Worm (Caenorhabditis elegans) whole organism, young adult: ENCODE data around the gene snrp-40.1.

Experiments used
- B0336.3 ChIP-seq: fragments of 200-800 bp; sonication (Bioruptor generic); IDR thresholded peaks from 2 replicates; pipeline ENCODE4 v1.3.6; 2022; ENCODE audit warnings: missing genetic modification characterization, missing compliant biosample characterization
- D2030.7 ChIP-seq: fragments of 200-800 bp; sonication (Bioruptor generic); IDR thresholded peaks from 2 replicates; pipeline ENCODE4 v1.3.6; 2022; ENCODE audit warnings: missing genetic modification reagents, missing genetic modification characterization, missing compliant biosample characterization
- F23B12.7 ChIP-seq: sonication (generic microtip); optimal IDR thresholded peaks from 2 replicates; lab custom pipeline; 2017; ENCODE audit warnings: missing genetic modification characterization, mild to moderate bottlenecking, missing compliant biosample characterization, antibody characterized with exemption, moderate library complexity; ENCODE audit not compliant: insufficient read depth
- F37B4.10 ChIP-seq: fragments of 200-800 bp; sonication (Bioruptor generic); IDR thresholded peaks from 2 replicates; pipeline ENCODE4 v1.3.6; 2022; ENCODE audit warnings: missing genetic modification characterization, missing compliant biosample characterization
- F49E8.2 ChIP-seq: sonication (generic microtip); optimal IDR thresholded peaks from 3 replicates; lab custom pipeline; 2017; ENCODE audit warnings: missing genetic modification characterization, mild to moderate bottlenecking, missing compliant biosample characterization, antibody characterized with exemption, moderate library complexity; ENCODE audit not compliant: insufficient read depth
- F55B11.4 ChIP-seq: sonication (generic microtip); optimal IDR thresholded peaks from 2 replicates; lab custom pipeline; 2016; ENCODE audit warnings: missing compliant biosample characterization, missing genetic modification characterization, borderline replicate concordance; ENCODE audit not compliant: insufficient read depth
- F57C9.4 ChIP-seq: sonication (generic microtip); optimal IDR thresholded peaks from 2 replicates; lab custom pipeline; 2017; ENCODE audit warnings: mild to moderate bottlenecking, missing genetic modification characterization, missing compliant biosample characterization
- K11D2.4 ChIP-seq: fragments of 200-800 bp; sonication (Bioruptor generic); IDR thresholded peaks from 2 replicates; pipeline ENCODE4 v1.3.6; 2022; ENCODE audit warnings: missing genetic modification reagents, missing genetic modification characterization, missing compliant biosample characterization
- K12H6.12 ChIP-seq: fragments of 200-800 bp; sonication (Bioruptor generic); optimal IDR thresholded peaks from 2 replicates; lab custom pipeline; 2018; ENCODE audit warnings: mild to moderate bottlenecking, missing genetic modification characterization, missing compliant biosample characterization
- T07F8.4 ChIP-seq: sonication (generic microtip); optimal IDR thresholded peaks from 2 replicates; lab custom pipeline; 2016; ENCODE audit warnings: mild to moderate bottlenecking, missing genetic modification characterization, moderate library complexity, missing compliant biosample characterization
- Y95B8A.8 ChIP-seq: fragments of 200-800 bp; sonication (Bioruptor generic); IDR thresholded peaks from 2 replicates; pipeline ENCODE4 v1.3.6; 2022; ENCODE audit warnings: missing genetic modification reagents, missing genetic modification characterization, missing compliant biosample characterization
- akir-1 ChIP-seq: fragments of 200-800 bp; sonication (Bioruptor generic); optimal IDR thresholded peaks from 2 replicates; lab custom pipeline; 2018; ENCODE audit warnings: mild to moderate bottlenecking, missing genetic modification characterization, moderate library complexity, missing compliant biosample characterization
- aptf-2 ChIP-seq: fragments of 200-800 bp; sonication (Bioruptor generic); conservative IDR thresholded peaks from 2 replicates; pipeline ENCODE4 v1.3.6; 2022; ENCODE audit warnings: missing genetic modification reagents, missing genetic modification characterization, missing compliant biosample characterization
- athp-1 ChIP-seq: sonication (generic microtip); optimal IDR thresholded peaks from 2 replicates; lab custom pipeline; 2017; ENCODE audit warnings: mild to moderate bottlenecking, missing genetic modification characterization, missing compliant biosample characterization
- attf-6 ChIP-seq: fragments of 200-800 bp; sonication (Bioruptor generic); IDR thresholded peaks from 2 replicates; pipeline ENCODE4 v1.3.6; 2022; ENCODE audit warnings: missing genetic modification reagents, missing genetic modification characterization, missing compliant biosample characterization
- cebp-1 ChIP-seq, 2 experiments: fragments of 200-800 bp in 1 of 2; sonication (Bioruptor generic) in 1 of 2; sonication (generic microtip) in 1 of 2; IDR thresholded peaks in 1 of 2; optimal IDR thresholded peaks in 1 of 2; 2 replicates each; pipeline versions ENCODE4 v1.3.6 to Lab custom; 2017 to 2022; ENCODE audit warnings: missing compliant biosample characterization in 2 of 2, missing genetic modification characterization in 2 of 2, mild to moderate bottlenecking in 1 of 2, missing genetic modification reagents in 1 of 2, moderate library complexity in 1 of 2
- ceh-100 ChIP-seq: fragments of 200-800 bp; sonication (Bioruptor generic); IDR thresholded peaks from 2 replicates; pipeline ENCODE4 v1.3.6; 2022; ENCODE audit warnings: missing genetic modification reagents, missing genetic modification characterization, missing compliant biosample characterization
- ceh-40 ChIP-seq: fragments of 200-800 bp; sonication (Bioruptor generic); IDR thresholded peaks from 2 replicates; pipeline ENCODE4 v1.3.6; 2022; ENCODE audit warnings: missing genetic modification characterization, missing compliant biosample characterization
- chd-7 ChIP-seq: sonication (generic microtip); optimal IDR thresholded peaks from 2 replicates; lab custom pipeline; 2016; ENCODE audit warnings: mild to moderate bottlenecking, missing genetic modification characterization, moderate library complexity, missing compliant biosample characterization
- egl-18 ChIP-seq: fragments of 200-800 bp; sonication (Bioruptor generic); IDR thresholded peaks from 2 replicates; pipeline ENCODE4 v1.3.6; 2022; ENCODE audit warnings: missing genetic modification reagents, missing genetic modification characterization, missing compliant biosample characterization
- fkh-3 ChIP-seq: sonication (generic microtip); optimal IDR thresholded peaks from 2 replicates; lab custom pipeline; 2016; ENCODE audit warnings: mild to moderate bottlenecking, missing genetic modification characterization, missing compliant biosample characterization
- him-1 ChIP-seq: sonication (generic microtip); optimal IDR thresholded peaks from 2 replicates; lab custom pipeline; 2016; ENCODE audit warnings: missing genotype, missing genetic modification reagents, missing genetic modification characterization, missing compliant biosample characterization
- hlh-12 ChIP-seq: sonication (generic microtip); optimal IDR thresholded peaks from 2 replicates; lab custom pipeline; 2016; ENCODE audit warnings: missing genetic modification characterization, missing compliant biosample characterization
- hmg-20 ChIP-seq: fragments of 200-800 bp; sonication (Bioruptor generic); IDR thresholded peaks from 2 replicates; pipeline ENCODE4 v1.3.6; 2022; ENCODE audit warnings: missing genetic modification reagents, missing genetic modification characterization, missing compliant biosample characterization
- let-526 ChIP-seq: fragments of 200-800 bp; sonication (Bioruptor generic); IDR thresholded peaks from 2 replicates; pipeline ENCODE4 v1.3.6; 2022; ENCODE audit warnings: missing genetic modification reagents, missing genetic modification characterization, missing compliant biosample characterization
- let-607 ChIP-seq, 2 experiments: fragments of 200-800 bp in 1 of 2; sonication (Bioruptor generic) in 1 of 2; sonication (generic microtip) in 1 of 2; optimal IDR thresholded peaks; 2 replicates each; lab custom pipeline; 2016 to 2018; ENCODE audit warnings: mild to moderate bottlenecking in 2 of 2, missing compliant biosample characterization in 2 of 2, missing genetic modification characterization in 2 of 2, moderate library complexity in 2 of 2, missing genotype in 1 of 2
- madf-6 ChIP-seq: fragments of 200-800 bp; sonication (Bioruptor generic); IDR thresholded peaks from 2 replicates; pipeline ENCODE4 v1.3.6; 2022; ENCODE audit warnings: missing genetic modification reagents, missing genetic modification characterization, missing compliant biosample characterization
- madf-8 ChIP-seq: fragments of 200-800 bp; sonication (Bioruptor generic); conservative IDR thresholded peaks from 2 replicates; pipeline ENCODE4 v1.3.6; 2022; ENCODE audit warnings: missing genetic modification reagents, missing genetic modification characterization, missing compliant biosample characterization
- mcd-1 ChIP-seq: fragments of 200-800 bp; sonication (Bioruptor generic); IDR thresholded peaks from 2 replicates; pipeline ENCODE4 v1.3.6; 2022; ENCODE audit warnings: missing genetic modification reagents, missing genetic modification characterization, missing compliant biosample characterization
- mxl-1 ChIP-seq: sonication (generic microtip); optimal IDR thresholded peaks from 2 replicates; lab custom pipeline; 2016; ENCODE audit warnings: missing genetic modification characterization, missing compliant biosample characterization
- nfyb-1 ChIP-seq: fragments of 200-800 bp; sonication (Bioruptor generic); IDR thresholded peaks from 2 replicates; pipeline ENCODE4 v1.3.6; 2022; ENCODE audit warnings: missing genetic modification reagents, missing genetic modification characterization, missing compliant biosample characterization
- nhr-120 ChIP-seq: fragments of 200-800 bp; sonication (Bioruptor generic); IDR thresholded peaks from 2 replicates; pipeline ENCODE4 v1.3.6; 2022; ENCODE audit warnings: missing genetic modification characterization, missing compliant biosample characterization
- nhr-179 ChIP-seq: sonication (generic microtip); optimal IDR thresholded peaks from 2 replicates; lab custom pipeline; 2016; ENCODE audit warnings: mild to moderate bottlenecking, missing genetic modification characterization, missing compliant biosample characterization
- nhr-80 ChIP-seq: sonication (generic microtip); optimal IDR thresholded peaks from 2 replicates; lab custom pipeline; 2016; ENCODE audit warnings: missing genetic modification characterization, missing compliant biosample characterization
- nhr-90 ChIP-seq: sonication (generic microtip); optimal IDR thresholded peaks from 2 replicates; lab custom pipeline; 2016; ENCODE audit warnings: missing genotype, mild to moderate bottlenecking, missing genetic modification characterization, missing compliant biosample characterization
- rec-8 ChIP-seq, 2 experiments: sonication (generic microtip); optimal IDR thresholded peaks; 2 replicates each; lab custom pipeline; 2016; ENCODE audit warnings: mild to moderate bottlenecking in 2 of 2, missing genetic modification characterization in 2 of 2, missing genetic modification reagents in 2 of 2, missing genotype in 2 of 2, missing biosample characterization in 1 of 2, missing compliant biosample characterization in 1 of 2, moderate library complexity in 1 of 2
- sdz-38 ChIP-seq: sonication (generic microtip); optimal IDR thresholded peaks from 2 replicates; lab custom pipeline; 2016; ENCODE audit warnings: missing genotype, missing genetic modification characterization, missing compliant biosample characterization
- snpc-3.4 ChIP-seq: sonication (generic microtip); optimal IDR thresholded peaks from 2 replicates; lab custom pipeline; 2017; ENCODE audit warnings: missing genetic modification characterization, mild to moderate bottlenecking, missing compliant biosample characterization, antibody characterized with exemption, moderate library complexity, missing genotype, missing genetic modification reagents
- sptf-2 ChIP-seq: fragments of 200-800 bp; sonication (Bioruptor generic); optimal IDR thresholded peaks from 2 replicates; lab custom pipeline; 2018; ENCODE audit warnings: mild to moderate bottlenecking, missing genetic modification characterization, missing compliant biosample characterization
- tbx-9 ChIP-seq: sonication (generic microtip); optimal IDR thresholded peaks from 2 replicates; lab custom pipeline; 2016; ENCODE audit warnings: borderline replicate concordance, missing genetic modification characterization, inconsistent platforms, missing compliant biosample characterization
- unc-130 ChIP-seq: sonication (generic microtip); optimal IDR thresholded peaks from 2 replicates; lab custom pipeline; 2016; ENCODE audit warnings: missing genetic modification reagents, missing genetic modification characterization, missing compliant biosample characterization
- zfh-2 ChIP-seq: fragments of 200-800 bp; sonication (Bioruptor generic); conservative IDR thresholded peaks from 2 replicates; pipeline ENCODE4 v1.3.6; 2022; ENCODE audit warnings: missing genetic modification reagents, missing genetic modification characterization, missing compliant biosample characterization
- ztf-25 ChIP-seq: fragments of 200-800 bp; sonication (Bioruptor generic); IDR thresholded peaks from 2 replicates; pipeline ENCODE4 v1.3.6; 2022; ENCODE audit warnings: missing genetic modification reagents, missing genetic modification characterization, missing compliant biosample characterization
- ztf-6 ChIP-seq: fragments of 200-800 bp; sonication (Bioruptor generic); IDR thresholded peaks from 2 replicates; pipeline ENCODE4 v1.3.6; 2022; ENCODE audit warnings: missing genetic modification reagents, missing genetic modification characterization, missing compliant biosample characterization

snrp-40.1 gene

DNA sequence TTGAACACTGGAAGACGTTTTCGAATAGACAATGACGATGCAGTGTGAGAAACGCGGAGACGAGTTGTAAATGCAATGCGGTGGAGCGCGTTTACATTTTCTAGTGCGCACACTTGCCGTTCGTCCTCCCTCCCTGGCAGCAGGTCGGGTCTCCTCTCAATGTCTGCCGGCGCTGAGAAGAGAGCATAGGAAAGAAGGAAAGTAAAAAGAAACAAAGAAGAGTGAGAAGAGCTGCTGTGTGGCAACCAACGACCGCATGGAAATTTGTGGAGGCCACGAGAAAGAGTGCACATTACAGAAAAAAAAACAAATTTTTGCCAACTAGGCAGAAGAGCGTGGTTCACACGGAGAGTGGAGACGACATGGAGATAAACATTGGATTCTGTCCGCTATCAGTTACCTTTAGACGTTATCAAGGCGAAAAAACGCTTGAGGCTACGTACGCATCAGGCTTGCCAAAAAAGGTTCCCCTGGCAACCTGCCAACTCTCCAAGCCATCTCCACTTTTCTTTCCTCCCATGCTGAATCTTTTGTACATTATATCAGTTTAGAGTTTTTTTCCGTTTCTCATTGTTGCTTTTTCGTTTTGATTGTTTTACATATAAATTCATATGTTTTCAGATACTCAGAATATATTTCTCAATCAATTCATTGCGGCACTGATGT, at the start of gene snrp-40.1, which contains the start of gene F08G12.3 (continued):
- no peak for TF ChIP-seq mxl-1 (tag; lab: Kevin White, UChicago)
- peak; percentile 84 for TF ChIP-seq K12H6.12
- TF ChIP-seq D2030.7 (GFP tag; lab: Robert Waterston, UW): no peak
- no peak for TF ChIP-seq sptf-2 (GFP tag; lab: Kevin White, UChicago)
- TF ChIP-seq F23B12.7 (tag; lab: Kevin White, UChicago): peak; percentile 71
- TF ChIP-seq akir-1 (GFP tag; lab: Kevin White, UChicago): no peak
- no peak for TF ChIP-seq ztf-25 (GFP tag; lab: Robert Waterston, UW)
- no peak for TF ChIP-seq aptf-2 (GFP tag; lab: Robert Waterston, UW)
- no peak for TF ChIP-seq tbx-9 (tag; lab: Kevin White, UChicago)
- peak; percentile 26; the same call in 1 of the 2 replicates for TF ChIP-seq madf-6
- peak; percentile 71 for TF ChIP-seq chd-7 (tag; lab: Kevin White, UChicago)
- peak; percentile 91 for TF ChIP-seq mcd-1 (GFP tag; lab: Robert Waterston, UW)
- no peak for TF ChIP-seq let-526 (GFP tag; lab: Robert Waterston, UW)
- no peak for TF ChIP-seq unc-130 (GFP tag; lab: Kevin White, UChicago)
- TF ChIP-seq athp-1: no peak
- no peak for TF ChIP-seq attf-6
- TF ChIP-seq nfyb-1 (GFP tag; lab: Robert Waterston, UW): 0 out of 2 replicates have a peak, but pooled peaks have one; percentile 57
- no peak for TF ChIP-seq ceh-40 (GFP tag; lab: Robert Waterston, UW)
- no peak for TF ChIP-seq T07F8.4 (tag; lab: Kevin White, UChicago)
- TF ChIP-seq F57C9.4: no peak
- no peak for TF ChIP-seq him-1 (tag; lab: Kevin White, UChicago)
- TF ChIP-seq K11D2.4 (GFP tag; lab: Robert Waterston, UW): no peak
- TF ChIP-seq rec-8 (tag; optimal IDR thresholded peaks at IDR 0.05; lab: Kevin White, UChicago): no peak
- TF ChIP-seq cebp-1 (GFP tag; IDR thresholded peaks at IDR 0.05; lab: Robert Waterston, UW): no peak
- TF ChIP-seq cebp-1 (tag; optimal IDR thresholded peaks at IDR 0.05; lab: Kevin White, UChicago): no peak
- TF ChIP-seq let-607 (tag; optimal IDR thresholded peaks at IDR 0.05; lab: Kevin White, UChicago): peak; percentile 71 to 76
- TF ChIP-seq nhr-90: no peak
- no peak for TF ChIP-seq snpc-3.4 (tag; lab: Kevin White, UChicago)
- peak; percentile 46; the same call in 1 of the 2 replicates for TF ChIP-seq B0336.3 (GFP tag; lab: Robert Waterston, UW)
- TF ChIP-seq F37B4.10 (GFP tag; lab: Robert Waterston, UW): no peak
- TF ChIP-seq hlh-12 (tag; lab: Kevin White, UChicago): no peak
- no peak for TF ChIP-seq madf-8 (GFP tag; lab: Robert Waterston, UW)
- TF ChIP-seq ceh-100 (GFP tag; lab: Robert Waterston, UW): no peak
- no peak for TF ChIP-seq ztf-6 (GFP tag; lab: Robert Waterston, UW)
- TF ChIP-seq F55B11.4 (tag; lab: Kevin White, UChicago): no peak
- 0 out of 2 replicates have a peak, but pooled peaks have one; percentile 8 for TF ChIP-seq egl-18 (GFP tag; lab: Robert Waterston, UW)
- no peak for TF ChIP-seq Y95B8A.8 (GFP tag; lab: Robert Waterston, UW)
- no peak for TF ChIP-seq hmg-20 (GFP tag; lab: Robert Waterston, UW)
- TF ChIP-seq nhr-120 (GFP tag; lab: Robert Waterston, UW): no peak
- no peak for TF ChIP-seq sdz-38 (tag; lab: Kevin White, UChicago)
- no peak for TF ChIP-seq nhr-179 (tag; lab: Kevin White, UChicago)
- peak; percentile 98 for TF ChIP-seq nhr-80 (tag; lab: Kevin White, UChicago)
- no peak for TF ChIP-seq fkh-3 (tag; lab: Kevin White, UChicago)
- peak; percentile 98 for TF ChIP-seq zfh-2 (GFP tag; lab: Robert Waterston, UW)
- TF ChIP-seq F49E8.2 (tag; lab: Kevin White, UChicago): no peak
